Fruit fly (Drosophila melanogaster) whole organism, embryonic: ENCODE measurements around the gene mop.

Source experiments
- Asciz ChIP-seq: fragments of 200-800 bp; sonication (Bioruptor generic); optimal IDR thresholded peaks from 2 replicates; lab custom pipeline; 2017; ENCODE audit warnings: missing biosample characterization, mild to moderate bottlenecking, missing genetic modification characterization, missing genetic modification reagents
- B-H1 ChIP-seq: fragments of 200-800 bp; sonication (Bioruptor generic); IDR thresholded peaks from 3 replicates; pipeline ENCODE4 v1.3.6; 2022; ENCODE audit warnings: missing biosample characterization, missing genetic modification characterization
- C15 ChIP-seq: fragments of 200-800 bp; sonication (Bioruptor generic); IDR thresholded peaks from 3 replicates; pipeline ENCODE4 v1.3.6; 2022; ENCODE audit warnings: missing biosample characterization, missing genetic modification characterization
- CG10321 ChIP-seq: fragments of 200-800 bp; sonication (Bioruptor generic); IDR thresholded peaks from 2 replicates; pipeline ENCODE4 v1.3.6; 2022; ENCODE audit warnings: missing biosample characterization, missing genetic modification characterization
- CG11093 ChIP-seq: fragments of 200-800 bp; sonication (Bioruptor generic); IDR thresholded peaks from 3 replicates; pipeline ENCODE4 v1.3.6; 2022; ENCODE audit warnings: missing biosample characterization, missing genetic modification characterization
- CG12219 ChIP-seq: fragments of 200-800 bp; sonication (Bioruptor generic); optimal IDR thresholded peaks from 3 replicates; lab custom pipeline; 2018; ENCODE audit warnings: missing biosample characterization, mild to moderate bottlenecking, missing genetic modification characterization
- CG12299 ChIP-seq: fragments of 200-800 bp; sonication (Bioruptor generic); optimal IDR thresholded peaks from 2 replicates; lab custom pipeline; 2018; ENCODE audit warnings: missing biosample characterization, mild to moderate bottlenecking, missing genetic modification characterization
- CG12744 ChIP-seq: fragments of 200-800 bp; sonication (Bioruptor generic); optimal IDR thresholded peaks from 2 replicates; lab custom pipeline; 2016; ENCODE audit warnings: missing biosample characterization, missing genetic modification characterization
- CG12942 ChIP-seq: fragments of 200-800 bp; sonication (Bioruptor generic); optimal IDR thresholded peaks from 3 replicates; lab custom pipeline; 2016; ENCODE audit warnings: missing biosample characterization, missing genetic modification characterization
- CG13894 ChIP-seq: fragments of 200-800 bp; sonication (Bioruptor generic); optimal IDR thresholded peaks from 3 replicates; lab custom pipeline; 2018; ENCODE audit warnings: missing biosample characterization, mild to moderate bottlenecking, missing genetic modification characterization, moderate library complexity
- CG1529 ChIP-seq: fragments of 200-800 bp; sonication (Bioruptor generic); optimal IDR thresholded peaks from 3 replicates; lab custom pipeline; 2018; ENCODE audit warnings: missing biosample characterization, missing genetic modification characterization
- CG1647 ChIP-seq: fragments of 200-800 bp; sonication (Bioruptor generic); optimal IDR thresholded peaks from 3 replicates; lab custom pipeline; 2016; ENCODE audit warnings: missing biosample characterization, missing genetic modification characterization
- CG16863 ChIP-seq: fragments of 200-800 bp; sonication (Bioruptor generic); optimal IDR thresholded peaks from 3 replicates; lab custom pipeline; 2016; ENCODE audit warnings: missing biosample characterization, missing genetic modification characterization
- CG17328 ChIP-seq: fragments of 200-800 bp; sonication (Bioruptor generic); IDR thresholded peaks from 2 replicates; pipeline ENCODE4 v1.3.6; 2022; ENCODE audit warnings: missing biosample characterization, missing genetic modification characterization
- CG18262 ChIP-seq: fragments of 200-800 bp; optimal IDR thresholded peaks from 3 replicates; lab custom pipeline; 2019; ENCODE audit warnings: missing biosample characterization, mild to moderate bottlenecking, missing genetic modification characterization, moderate library complexity
- CG18599 ChIP-seq: fragments of 200-800 bp; sonication (Bioruptor generic); optimal IDR thresholded peaks from 3 replicates; lab custom pipeline; 2017; ENCODE audit warnings: missing biosample characterization, missing genetic modification characterization, mild to moderate bottlenecking, moderate library complexity, missing genetic modification reagents
- CG18619 ChIP-seq: fragments of 200-800 bp; sonication (Bioruptor generic); optimal IDR thresholded peaks from 3 replicates; lab custom pipeline; 2017; ENCODE audit warnings: missing biosample characterization, mild to moderate bottlenecking, missing genetic modification characterization
- CG3407 ChIP-seq: fragments of 200-800 bp; sonication (Bioruptor generic); optimal IDR thresholded peaks from 2 replicates; lab custom pipeline; 2018; ENCODE audit warnings: missing biosample characterization, mild to moderate bottlenecking, missing genetic modification characterization
- CG3995 ChIP-seq: fragments of 200-800 bp; sonication (Bioruptor generic); optimal IDR thresholded peaks from 3 replicates; lab custom pipeline; 2016; ENCODE audit warnings: missing biosample characterization, missing genetic modification characterization
- CG42726 ChIP-seq: fragments of 200-800 bp; sonication (Bioruptor generic); IDR thresholded peaks from 2 replicates; pipeline ENCODE4 v1.3.6; 2022; ENCODE audit warnings: missing biosample characterization, missing genetic modification characterization; ENCODE audit not compliant: partially characterized antibody
- CG7745 ChIP-seq: fragments of 200-800 bp; sonication (Bioruptor generic); optimal IDR thresholded peaks from 2 replicates; lab custom pipeline; 2018; ENCODE audit warnings: missing biosample characterization, mild to moderate bottlenecking, missing genetic modification characterization, moderate library complexity
- CG7928 ChIP-seq: fragments of 200-800 bp; sonication (Bioruptor generic); optimal IDR thresholded peaks from 2 replicates; lab custom pipeline; 2017; ENCODE audit warnings: missing biosample characterization, mild to moderate bottlenecking, missing genetic modification characterization
- CkIIα-i1 ChIP-seq: fragments of 200-800 bp; sonication (Bioruptor generic); IDR thresholded peaks from 2 replicates; pipeline ENCODE4 v1.3.6; 2022; ENCODE audit warnings: missing biosample characterization, missing genetic modification characterization
- D19B ChIP-seq: fragments of 200-800 bp; sonication (Bioruptor generic); optimal IDR thresholded peaks from 2 replicates; lab custom pipeline; 2017; ENCODE audit warnings: missing biosample characterization, mild to moderate bottlenecking, missing genetic modification characterization
- Dad ChIP-seq: fragments of 200-800 bp; sonication (Bioruptor generic); optimal IDR thresholded peaks from 3 replicates; lab custom pipeline; 2016; ENCODE audit warnings: missing biosample characterization, missing genetic modification characterization
- Dbx ChIP-seq: fragments of 200-800 bp; sonication (Bioruptor generic); IDR thresholded peaks from 3 replicates; pipeline ENCODE4 v1.3.6; 2022; ENCODE audit warnings: missing biosample characterization, missing genetic modification characterization
- GATAe ChIP-seq: fragments of 200-800 bp; sonication (Bioruptor generic); conservative IDR thresholded peaks from 2 replicates; pipeline ENCODE4 v1.3.6; 2022; ENCODE audit warnings: missing biosample characterization, missing genetic modification characterization
- HmgD ChIP-seq: fragments of 200-800 bp; sonication (Bioruptor generic); optimal IDR thresholded peaks from 3 replicates; lab custom pipeline; 2016; ENCODE audit warnings: missing biosample characterization, missing genetic modification characterization
- Hr3 ChIP-seq: fragments of 200-800 bp; sonication (Bioruptor generic); optimal IDR thresholded peaks from 3 replicates; lab custom pipeline; 2016; ENCODE audit warnings: missing biosample characterization, missing genetic modification characterization
- Mrtf ChIP-seq: fragments of 200-800 bp; sonication (Bioruptor generic); IDR thresholded peaks from 3 replicates; pipeline ENCODE4 v1.3.6; 2022; ENCODE audit warnings: missing biosample characterization, missing genetic modification characterization
- NC2α ChIP-seq: fragments of 200-800 bp; sonication (Bioruptor generic); optimal IDR thresholded peaks from 2 replicates; lab custom pipeline; 2016; ENCODE audit warnings: missing biosample characterization, missing genetic modification characterization
- Oli ChIP-seq: fragments of 200-800 bp; sonication (Bioruptor generic); optimal IDR thresholded peaks from 2 replicates; lab custom pipeline; 2018; ENCODE audit warnings: missing biosample characterization, mild to moderate bottlenecking, missing genetic modification characterization, moderate library complexity
- PHDP ChIP-seq: fragments of 200-800 bp; sonication (Bioruptor generic); optimal IDR thresholded peaks from 3 replicates; lab custom pipeline; 2018; ENCODE audit warnings: missing biosample characterization, mild to moderate bottlenecking, missing genetic modification characterization, moderate library complexity
- Ptx1 ChIP-seq: fragments of 200-800 bp; sonication (Bioruptor generic); IDR thresholded peaks from 2 replicates; pipeline ENCODE4 v1.3.6; 2022; ENCODE audit warnings: missing biosample characterization, missing genetic modification characterization
- Vsx1 ChIP-seq: fragments of 200-800 bp; sonication (Bioruptor generic); optimal IDR thresholded peaks from 2 replicates; lab custom pipeline; 2017; ENCODE audit warnings: missing biosample characterization, mild to moderate bottlenecking, missing genetic modification characterization, missing genetic modification reagents
- amos ChIP-seq: fragments of 200-800 bp; sonication (Bioruptor generic); IDR thresholded peaks from 2 replicates; pipeline ENCODE4 v1.3.6; 2022; ENCODE audit warnings: missing biosample characterization, missing genetic modification characterization; ENCODE audit not compliant: partially characterized antibody
- ato ChIP-seq: fragments of 200-800 bp; sonication (Bioruptor generic); IDR thresholded peaks from 2 replicates; pipeline ENCODE4 v1.3.6; 2022; ENCODE audit warnings: missing biosample characterization, missing genetic modification characterization; ENCODE audit not compliant: partially characterized antibody
- bsh ChIP-seq, 2 experiments: fragments of 200-800 bp; sonication (Bioruptor generic); optimal IDR thresholded peaks; 2 replicates each; lab custom pipeline; 2017 to 2018; ENCODE audit warnings: mild to moderate bottlenecking in 2 of 2, missing biosample characterization in 2 of 2, missing genetic modification characterization in 2 of 2, moderate library complexity in 1 of 2
- ftz-f1 ChIP-seq: fragments of 200-800 bp; sonication (Bioruptor generic); optimal IDR thresholded peaks from 2 replicates; lab custom pipeline; 2016; ENCODE audit warnings: missing biosample characterization, missing genetic modification characterization
- grau ChIP-seq: fragments of 200-800 bp; optimal IDR thresholded peaks from 3 replicates; lab custom pipeline; 2019; ENCODE audit warnings: missing biosample characterization, mild to moderate bottlenecking, missing genetic modification characterization, moderate library complexity
- ham ChIP-seq: fragments of 200-800 bp; sonication (Bioruptor generic); IDR thresholded peaks from 2 replicates; pipeline ENCODE4 v1.3.6; 2022; ENCODE audit warnings: missing biosample characterization, missing genetic modification characterization
- ind ChIP-seq: fragments of 200-800 bp; sonication (Bioruptor generic); optimal IDR thresholded peaks from 3 replicates; lab custom pipeline; 2016; ENCODE audit warnings: missing biosample characterization, missing genetic modification characterization
- nau ChIP-seq: fragments of 200-800 bp; sonication (Bioruptor generic); optimal IDR thresholded peaks from 3 replicates; lab custom pipeline; 2017; ENCODE audit warnings: missing biosample characterization, mild to moderate bottlenecking, missing genetic modification characterization, missing genetic modification reagents
- rib ChIP-seq: fragments of 200-800 bp; sonication (Bioruptor generic); IDR thresholded peaks from 2 replicates; pipeline ENCODE4 v1.3.6; 2022; ENCODE audit warnings: missing biosample characterization, missing genetic modification characterization
- slbo ChIP-seq: fragments of 200-800 bp; sonication (Bioruptor generic); IDR thresholded peaks from 2 replicates; pipeline ENCODE4 v1.3.6; 2022; ENCODE audit warnings: missing biosample characterization, missing genetic modification characterization
- sr ChIP-seq: fragments of 200-800 bp; sonication (Bioruptor generic); IDR thresholded peaks from 3 replicates; pipeline ENCODE4 v1.3.6; 2022; ENCODE audit warnings: missing biosample characterization, missing genetic modification characterization
- tna ChIP-seq: fragments of 200-800 bp; sonication (Bioruptor generic); IDR thresholded peaks from 2 replicates; pipeline ENCODE4 v1.3.6; 2022; ENCODE audit warnings: missing biosample characterization, missing genetic modification characterization; ENCODE audit not compliant: partially characterized antibody
- tup ChIP-seq: fragments of 200-800 bp; sonication (Bioruptor generic); optimal IDR thresholded peaks from 2 replicates; lab custom pipeline; 2016; ENCODE audit warnings: missing biosample characterization, mild to moderate bottlenecking, missing genetic modification characterization, moderate library complexity
- zf30C ChIP-seq: fragments of 200-800 bp; sonication (Bioruptor generic); optimal IDR thresholded peaks from 3 replicates; lab custom pipeline; 2018; ENCODE audit warnings: missing biosample characterization, mild to moderate bottlenecking, missing genetic modification characterization

Gene mop

DNA sequence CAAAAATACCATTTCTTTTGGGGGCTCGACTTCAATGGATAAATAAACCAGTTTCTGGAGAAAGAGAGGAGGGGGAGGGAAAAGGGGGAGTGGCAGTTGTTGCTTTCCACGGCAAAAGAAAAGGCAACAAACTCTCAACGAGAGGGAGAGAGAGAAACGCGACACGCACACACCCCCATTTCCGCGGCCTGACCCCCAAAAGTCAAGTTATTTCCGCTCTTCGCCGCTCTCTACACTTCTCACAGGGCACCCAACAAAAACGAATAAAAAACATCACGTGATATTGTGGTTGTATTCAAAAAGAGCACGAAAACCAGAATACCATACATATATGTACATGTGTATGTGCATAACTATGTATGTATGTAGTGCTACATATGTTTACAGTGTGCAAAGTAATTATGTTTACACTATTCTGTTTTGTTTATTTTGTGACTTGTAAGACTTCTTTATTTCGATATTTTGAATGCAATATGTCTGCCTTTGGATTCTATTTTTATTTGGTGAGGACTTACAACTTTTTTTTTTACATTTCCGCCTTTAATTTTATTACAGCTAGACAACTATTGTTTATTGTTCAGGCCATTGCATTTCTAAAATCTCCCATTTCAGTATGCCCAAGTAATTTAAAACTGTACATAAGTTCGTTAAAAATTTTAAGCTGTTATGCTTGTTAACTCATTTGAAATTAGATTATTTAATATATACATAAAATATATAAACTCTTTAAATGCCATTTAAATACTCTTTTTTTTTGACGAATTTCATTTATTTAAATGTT lies 5.3 kb upstream of the mop start (continued):
- TF ChIP-seq bsh (GFP tag; optimal IDR thresholded peaks at IDR 0.05; lab: Kevin White, UChicago) (peak; percentile 61 to 62), Ptx1 (GFP tag; lab: Robert Waterston, UW) (peak; percentile 36; the same call in 1 of the 2 replicates), CG18599 (GFP tag; lab: Kevin White, UChicago) (peak; percentile 53), CG7745 (tag; lab: Kevin White, UChicago) (no peak), amos (peak; percentile 9; the same call in 1 of the 2 replicates), B-H1 (peak; percentile 11; the same call in 1 of the 3 replicates), GATAe (no peak), rib (GFP tag; lab: Robert Waterston, UW) (peak; percentile 55), CG12219 (peak; percentile 65), CG18262 (tag; lab: Kevin White, UChicago) (peak; percentile 93), CG12299 (tag; lab: Kevin White, UChicago) (peak; percentile 42), Mrtf (GFP tag; lab: Robert Waterston, UW) (0 out of 3 replicates have a peak, but pooled peaks have one; percentile 23), D19B (peak; percentile 29), ham (no peak), CG12942 (GFP tag; lab: Kevin White, UChicago) (peak; percentile 7), CG13894 (tag; lab: Kevin White, UChicago) (peak; percentile 54), sr (GFP tag; lab: Robert Waterston, UW) (no peak; the same call in 2 of the 3 replicates), tup (GFP tag; lab: Kevin White, UChicago) (no peak), Vsx1 (GFP tag; lab: Kevin White, UChicago) (peak; percentile 45), grau (tag; lab: Kevin White, UChicago) (peak; percentile 65), tna (GFP tag; lab: Robert Waterston, UW) (no peak), Hr3 (GFP tag; lab: Kevin White, UChicago) (peak; percentile 59), CG1529 (GFP tag; lab: Kevin White, UChicago) (peak; percentile 6), ftz-f1 (GFP tag; lab: Kevin White, UChicago) (peak; percentile 77), CG3995 (GFP tag; lab: Kevin White, UChicago) (no peak), zf30C (GFP tag; lab: Kevin White, UChicago) (peak; percentile 36), nau (GFP tag; lab: Kevin White, UChicago) (peak; percentile 61), slbo (GFP tag; lab: Robert Waterston, UW) (peak; percentile 56), Asciz (GFP tag; lab: Kevin White, UChicago) (peak; percentile 71), CG16863 (GFP tag; lab: Kevin White, UChicago) (peak; percentile 33), NC2α (no peak), Dbx (peak; percentile 37; the same call in 1 of the 3 replicates), PHDP (tag; lab: Kevin White, UChicago) (peak; percentile 63), Dad (GFP tag; lab: Kevin White, UChicago) (no peak), CG18619 (GFP tag; lab: Kevin White, UChicago) (peak; percentile 62), HmgD (no peak), CG3407 (GFP tag; lab: Kevin White, UChicago) (peak; percentile 12), C15 (no peak), CG17328 (GFP tag; lab: Robert Waterston, UW) (peak; percentile 35), ato (GFP tag; lab: Robert Waterston, UW) (no peak), CG42726 (GFP tag; lab: Robert Waterston, UW) (no peak), Oli (tag; lab: Kevin White, UChicago) (peak; percentile 79), CG11093 (GFP tag; lab: Robert Waterston, UW) (0 out of 3 replicates have a peak, but pooled peaks have one; percentile 29), CG12744 (GFP tag; lab: Kevin White, UChicago) (no peak), CG10321 (GFP tag; lab: Robert Waterston, UW) (no peak), CkIIα-i1 (GFP tag; lab: Robert Waterston, UW) (no peak), CG7928 (GFP tag; lab: Kevin White, UChicago) (no peak), ind (GFP tag; lab: Kevin White, UChicago) (peak; percentile 51), CG1647 (no peak)
